Fruit fly (Drosophila melanogaster) whole organism, prepupa: Measurements from ENCODE around the gene Dysb.

Experiments
- CG10631 ChIP-seq: fragments of 200-800 bp; sonication (Bioruptor generic); optimal IDR thresholded peaks from 2 replicates; lab custom pipeline; 2016; ENCODE audit warnings: missing biosample characterization, missing genetic modification characterization
- CG11294 ChIP-seq: fragments of 200-800 bp; sonication (Bioruptor generic); IDR thresholded peaks from 2 replicates; pipeline ENCODE4 v1.3.6; 2022; ENCODE audit warnings: missing biosample characterization, missing genetic modification characterization
- CG11902 ChIP-seq: fragments of 200-800 bp; sonication (Bioruptor generic); optimal IDR thresholded peaks from 3 replicates; lab custom pipeline; 2016; ENCODE audit warnings: missing biosample characterization, missing genetic modification characterization
- CG15336 ChIP-seq: fragments of 200-800 bp; sonication (Bioruptor generic); IDR thresholded peaks from 2 replicates; pipeline ENCODE4 v1.3.6; 2022; ENCODE audit warnings: missing biosample characterization, missing genetic modification characterization
- CG1621 ChIP-seq: fragments of 200-800 bp; sonication (Bioruptor generic); optimal IDR thresholded peaks from 3 replicates; lab custom pipeline; 2018; ENCODE audit warnings: missing biosample characterization, mild to moderate bottlenecking, missing genetic modification characterization
- CG16779 ChIP-seq: fragments of 200-800 bp; sonication (Bioruptor generic); optimal IDR thresholded peaks from 3 replicates; lab custom pipeline; 2017; ENCODE audit warnings: missing biosample characterization, mild to moderate bottlenecking, missing genetic modification characterization
- CG3032 ChIP-seq: fragments of 200-800 bp; optimal IDR thresholded peaks from 2 replicates; lab custom pipeline; 2019; ENCODE audit warnings: missing biosample characterization, mild to moderate bottlenecking, missing genetic modification characterization, moderate library complexity
- CG3919 ChIP-seq: fragments of 200-800 bp; sonication (Bioruptor generic); optimal IDR thresholded peaks from 3 replicates; lab custom pipeline; 2016; ENCODE audit warnings: missing biosample characterization, missing genetic modification characterization
- CG4318 ChIP-seq: fragments of 200-800 bp; sonication (Bioruptor generic); optimal IDR thresholded peaks from 3 replicates; lab custom pipeline; 2017; ENCODE audit warnings: missing biosample characterization, mild to moderate bottlenecking, missing genetic modification characterization
- CG6163 ChIP-seq: fragments of 200-800 bp; sonication (Bioruptor generic); IDR thresholded peaks from 3 replicates; pipeline ENCODE4 v1.3.6; 2022; ENCODE audit warnings: missing biosample characterization, missing genetic modification characterization
- CG6792 ChIP-seq: fragments of 200-800 bp; sonication (Bioruptor generic); optimal IDR thresholded peaks from 3 replicates; lab custom pipeline; 2016; ENCODE audit warnings: missing biosample characterization, missing genetic modification characterization
- CG6808 ChIP-seq: fragments of 200-800 bp; sonication (Bioruptor generic); optimal IDR thresholded peaks from 3 replicates; lab custom pipeline; 2017; ENCODE audit warnings: missing biosample characterization, missing genetic modification characterization, mild to moderate bottlenecking, moderate library complexity, missing genetic modification reagents
- CG6854 ChIP-seq: fragments of 200-800 bp; sonication (Bioruptor generic); optimal IDR thresholded peaks from 2 replicates; lab custom pipeline; 2017; ENCODE audit warnings: missing biosample characterization, mild to moderate bottlenecking, missing genetic modification characterization
- CG8119 ChIP-seq: fragments of 200-800 bp; sonication (Bioruptor generic); IDR thresholded peaks from 3 replicates; pipeline ENCODE4 v1.3.6; 2022; ENCODE audit warnings: missing biosample characterization, missing genetic modification characterization
- CG8319 ChIP-seq: fragments of 200-800 bp; sonication (Bioruptor generic); optimal IDR thresholded peaks from 3 replicates; lab custom pipeline; 2016; ENCODE audit warnings: missing biosample characterization, missing genetic modification characterization
- CG9139 ChIP-seq: fragments of 200-800 bp; sonication (Bioruptor generic); optimal IDR thresholded peaks from 3 replicates; lab custom pipeline; 2017; ENCODE audit warnings: missing biosample characterization, mild to moderate bottlenecking, missing genetic modification characterization
- Eip75B ChIP-seq: fragments of 200-800 bp; sonication (Bioruptor generic); optimal IDR thresholded peaks from 3 replicates; lab custom pipeline; 2016; ENCODE audit warnings: missing biosample characterization, missing genetic modification characterization
- Eip78C ChIP-seq: fragments of 200-800 bp; sonication (Bioruptor generic); peaks from one replicate; lab custom pipeline; 2016; ENCODE audit warnings: missing biosample characterization, missing genetic modification characterization
- Eip93F ChIP-seq: fragments of 200-800 bp; sonication (Bioruptor generic); optimal IDR thresholded peaks from 2 replicates; lab custom pipeline; 2016; ENCODE audit warnings: missing biosample characterization, mild to moderate bottlenecking, missing genetic modification characterization
- Ets21C ChIP-seq: fragments of 200-800 bp; sonication (Bioruptor generic); optimal IDR thresholded peaks from 3 replicates; lab custom pipeline; 2016; ENCODE audit warnings: missing biosample characterization, missing genetic modification characterization
- Ets96B ChIP-seq: fragments of 200-800 bp; optimal IDR thresholded peaks from 2 replicates; lab custom pipeline; 2019; ENCODE audit warnings: missing biosample characterization, mild to moderate bottlenecking, missing genetic modification characterization, moderate library complexity
- OdsH ChIP-seq: fragments of 200-800 bp; sonication (Bioruptor generic); optimal IDR thresholded peaks from 3 replicates; lab custom pipeline; 2016; ENCODE audit warnings: missing biosample characterization, missing genetic modification characterization
- Smox ChIP-seq: fragments of 200-800 bp; sonication (Bioruptor generic); optimal IDR thresholded peaks from 3 replicates; lab custom pipeline; 2016; ENCODE audit warnings: missing biosample characterization, missing genetic modification characterization
- Sox102F ChIP-seq: fragments of 200-800 bp; sonication (Bioruptor generic); optimal IDR thresholded peaks from 2 replicates; lab custom pipeline; 2016; ENCODE audit warnings: missing biosample characterization, mild to moderate bottlenecking, missing genetic modification characterization
- Sox15 ChIP-seq: fragments of 200-800 bp; sonication (Bioruptor generic); optimal IDR thresholded peaks from 3 replicates; lab custom pipeline; 2016; ENCODE audit warnings: missing biosample characterization, missing genetic modification characterization
- dsx ChIP-seq: fragments of 200-800 bp; optimal IDR thresholded peaks from 3 replicates; lab custom pipeline; 2019; ENCODE audit warnings: missing biosample characterization, mild to moderate bottlenecking, missing genetic modification characterization, moderate library complexity; ENCODE audit not compliant: poor library complexity, severe bottlenecking
- eg ChIP-seq: fragments of 200-800 bp; sonication (Bioruptor generic); IDR thresholded peaks from 3 replicates; pipeline ENCODE4 v1.3.6; 2022; ENCODE audit warnings: missing biosample characterization, missing genetic modification characterization
- esn ChIP-seq: fragments of 200-800 bp; sonication (Bioruptor generic); optimal IDR thresholded peaks from 2 replicates; lab custom pipeline; 2016; ENCODE audit warnings: missing biosample characterization, mild to moderate bottlenecking, missing genetic modification characterization, moderate library complexity
- lz ChIP-seq: fragments of 200-800 bp; sonication (Bioruptor generic); optimal IDR thresholded peaks from 3 replicates; lab custom pipeline; 2016; ENCODE audit warnings: missing biosample characterization, missing genetic modification characterization
- net ChIP-seq: fragments of 200-800 bp; sonication (Bioruptor generic); optimal IDR thresholded peaks from 3 replicates; lab custom pipeline; 2016; ENCODE audit warnings: missing biosample characterization, missing genetic modification characterization
- ss ChIP-seq, 2 experiments: fragments of 200-800 bp; sonication (Bioruptor generic); optimal IDR thresholded peaks; 2 replicates in 1 of 2; 3 replicates in 1 of 2; lab custom pipeline; 2017 to 2018; ENCODE audit warnings: mild to moderate bottlenecking in 2 of 2, missing biosample characterization in 2 of 2, missing genetic modification characterization in 2 of 2, moderate library complexity in 1 of 2
- svp ChIP-seq: fragments of 200-800 bp; sonication (Bioruptor generic); peaks from one replicate; lab custom pipeline; 2016; ENCODE audit warnings: missing biosample characterization, missing genetic modification characterization
- topi ChIP-seq: fragments of 200-800 bp; sonication (Bioruptor generic); optimal IDR thresholded peaks from 3 replicates; lab custom pipeline; 2016; ENCODE audit warnings: missing biosample characterization, missing genetic modification characterization
- vri ChIP-seq: fragments of 200-800 bp; sonication (Bioruptor generic); optimal IDR thresholded peaks from 3 replicates; lab custom pipeline; 2016; ENCODE audit warnings: missing biosample characterization, mild to moderate bottlenecking, missing genetic modification characterization

The Dysb gene

dm6 chr3L:18895079-18895478 lies 27.5 kb downstream of the Dysb start (continued):
- TF ChIP-seq CG15336 (GFP tag; lab: Robert Waterston, UW) = peak; percentile 44; the same call in 1 of the 2 replicates
- no peak for TF ChIP-seq lz
- TF ChIP-seq Sox15 = no peak
- no peak for TF ChIP-seq CG6808 (GFP tag; lab: Kevin White, UChicago)
- no peak for TF ChIP-seq Sox102F
- TF ChIP-seq CG11294 (GFP tag; lab: Robert Waterston, UW) = no peak
- no peak for TF ChIP-seq topi (GFP tag; lab: Kevin White, UChicago)
- TF ChIP-seq CG9139 = no peak
- TF ChIP-seq Ets21C = no peak
- no peak for TF ChIP-seq CG6792 (GFP tag; lab: Kevin White, UChicago)
- TF ChIP-seq Ets96B (tag; lab: Kevin White, UChicago) = no peak
- no peak for TF ChIP-seq ss (GFP tag; optimal IDR thresholded peaks at IDR 0.05; lab: Kevin White, UChicago)
- no peak for TF ChIP-seq CG4318 (GFP tag; lab: Kevin White, UChicago)
- no peak for TF ChIP-seq Smox (GFP tag; lab: Kevin White, UChicago)
- TF ChIP-seq Eip93F = no peak

- TF ChIP-seq ss (GFP tag; optimal IDR thresholded peaks at IDR 0.05; lab: Kevin White, UChicago) (peak; percentile 40 to 56), CG6163 (GFP tag; lab: Robert Waterston, UW) (no peak), svp (peak; percentile 88), CG6854 (GFP tag; lab: Kevin White, UChicago) (peak; percentile 15), vri (GFP tag; lab: Kevin White, UChicago) (peak; percentile 27), CG11902 (GFP tag; lab: Kevin White, UChicago) (no peak), OdsH (no peak), CG6808 (GFP tag; lab: Kevin White, UChicago) (peak; percentile 10), CG1621 (tag; lab: Kevin White, UChicago) (peak; percentile 47), CG16779 (tag; lab: Kevin White, UChicago) (no peak)
- TF ChIP-seq, all 60 proteins: peak for 6
Measured at dm6 chr3L:18896297-18896863, 28.8 kb downstream of the Dysb start.

- no peak for TF ChIP-seq CG6808 (GFP tag; lab: Kevin White, UChicago)
- TF ChIP-seq vri (GFP tag; lab: Kevin White, UChicago) = peak; percentile 77
Measured at dm6 chr3L:18897459-18898085, 30.0 kb downstream of the Dysb start.

- peak; percentile 22 for TF ChIP-seq net (GFP tag; lab: Kevin White, UChicago)
- TF ChIP-seq ss (GFP tag; optimal IDR thresholded peaks at IDR 0.05; lab: Kevin White, UChicago) = peak; percentile 38 to 77
- TF ChIP-seq CG11294 (GFP tag; lab: Robert Waterston, UW) = no peak
- TF ChIP-seq CG3919 (GFP tag; lab: Kevin White, UChicago) = no peak
- TF ChIP-seq esn (GFP tag; lab: Kevin White, UChicago) = peak; percentile 26
- no peak for TF ChIP-seq CG10631
- no peak for TF ChIP-seq OdsH
- TF ChIP-seq CG9139 = peak; percentile 28
- TF ChIP-seq dsx (GFP tag; lab: Kevin White, UChicago) = peak; percentile 25
- no peak for TF ChIP-seq CG3032
- peak; percentile 59; the same call in 1 of the 3 replicates for TF ChIP-seq eg (GFP tag; lab: Robert Waterston, UW)
- TF ChIP-seq CG6854 (GFP tag; lab: Kevin White, UChicago) = peak; percentile 75
- peak; percentile 73 for TF ChIP-seq vri (GFP tag; lab: Kevin White, UChicago)
- TF ChIP-seq Eip75B (GFP tag; lab: Kevin White, UChicago) = peak; percentile 14
- peak; percentile 49; the same call in 1 of the 2 replicates for TF ChIP-seq CG15336 (GFP tag; lab: Robert Waterston, UW)
- TF ChIP-seq CG8319 (GFP tag; lab: Kevin White, UChicago) = no peak
- TF ChIP-seq Sox102F = no peak
- TF ChIP-seq Eip78C (GFP tag; lab: Kevin White, UChicago) = peak; percentile 78
- peak; percentile 44; the same call in 1 of the 3 replicates for TF ChIP-seq CG8119 (GFP tag; lab: Robert Waterston, UW)
- TF ChIP-seq CG6163 (GFP tag; lab: Robert Waterston, UW) = peak; percentile 57; the same call in 1 of the 3 replicates
- no peak for TF ChIP-seq Eip93F
Measured at dm6 chr3L:18898086-18898470, 30.5 kb downstream of the Dysb start, which contains the start of gene CG3902. TSS of gene CG3902 (minus strand) at chr3L:18898293.
